Fruit fly (Drosophila melanogaster): Measurements from ENCODE around the gene CG43784.
"Not testable (repeated sequence)": the region's sequence is repeated elsewhere in the genome, so short reads cannot be mapped to it uniquely, and the experiment has no call there.

Gene CG43784

DNA sequence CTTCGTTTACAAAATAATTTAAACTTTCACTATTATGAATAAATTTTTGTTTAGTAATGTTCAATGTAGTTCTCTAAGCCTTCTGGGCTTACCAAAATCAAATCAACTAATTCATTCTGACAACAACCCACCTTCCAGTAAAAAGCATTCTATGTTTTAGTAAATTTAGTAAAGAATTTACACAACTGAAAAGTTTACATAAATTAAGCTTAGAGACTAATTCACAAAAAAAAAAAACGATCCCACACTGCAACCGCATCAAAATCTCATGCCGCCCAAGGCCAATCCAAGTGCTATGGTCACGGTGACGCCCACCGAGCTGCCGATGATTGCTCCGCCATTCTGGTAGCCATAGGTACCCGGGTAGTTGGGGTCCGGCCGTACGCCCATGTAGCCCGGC, at the start of gene CG43784:
TSS of gene CG43784 (minus strand) at position 101 of the 400 bp plus-strand sequence.
- not testable (repeated sequence) for TF ChIP-seq EcR (GFP tag; optimal IDR thresholded peaks at IDR 0.05); usp (GFP tag; optimal IDR thresholded peaks at IDR 0.05); CG8478 (optimal IDR thresholded peaks at IDR 0.05)

DNA sequence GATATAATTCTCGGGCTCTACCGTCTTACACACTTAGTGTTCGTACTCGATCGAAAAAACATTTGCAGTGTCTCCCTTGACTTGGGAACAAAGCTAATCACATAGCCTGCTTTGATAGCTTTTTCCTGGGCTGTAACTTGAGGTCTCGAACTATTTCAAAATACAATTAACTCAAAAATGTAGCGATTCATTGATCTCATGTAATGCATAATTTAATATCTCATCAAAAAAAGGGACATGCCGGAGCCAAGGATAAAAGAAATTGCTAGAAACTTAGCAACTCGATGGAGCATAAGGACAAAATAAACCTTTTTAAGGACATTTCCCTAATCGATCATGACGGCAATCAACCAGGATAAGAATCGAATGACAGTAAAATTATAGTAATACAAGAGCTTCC, 43.9 kb upstream of the CG43784 start, which contains the start of gene lky:
TSS of gene lky (minus strand) at position 101 of the 400 bp plus-strand sequence.
- TF ChIP-seq pan (optimal IDR thresholded peaks at IDR 0.05) (no peak), usp (GFP tag; optimal IDR thresholded peaks at IDR 0.05) (no peak), psq (optimal IDR thresholded peaks at IDR 0.05) (no peak), CG8478 (optimal IDR thresholded peaks at IDR 0.05) (no peak), Dll (optimal IDR thresholded peaks at IDR 0.05) (no peak), EcR (GFP tag; optimal IDR thresholded peaks at IDR 0.05) (no peak)

DNA sequence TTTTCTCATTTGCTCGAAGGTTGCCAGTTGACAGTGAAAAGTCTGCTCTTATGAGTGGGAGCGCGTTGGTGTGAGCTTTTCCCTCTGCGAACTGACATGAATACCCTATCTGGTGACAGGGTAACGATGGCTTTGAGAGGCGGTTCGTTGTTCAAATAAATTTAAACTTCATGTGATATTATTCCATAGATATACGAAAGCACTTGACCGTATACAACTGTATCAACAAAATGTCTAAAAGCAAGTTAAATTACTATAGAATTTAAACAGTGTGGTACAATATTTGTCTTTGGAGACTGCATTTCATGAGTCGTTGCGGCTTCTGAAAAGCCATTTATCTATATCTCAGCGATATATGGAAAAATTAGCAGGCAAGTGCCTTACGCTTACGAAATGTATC, 6.1 kb upstream of the CG43784 start:
- TF ChIP-seq EcR (GFP tag; optimal IDR thresholded peaks at IDR 0.05) (no peak), usp (GFP tag; optimal IDR thresholded peaks at IDR 0.05) (no peak), Dll (optimal IDR thresholded peaks at IDR 0.05) (no peak), psq (optimal IDR thresholded peaks at IDR 0.05) (no peak), CG8478 (optimal IDR thresholded peaks at IDR 0.05) (no peak), pan (optimal IDR thresholded peaks at IDR 0.05) (no peak)

DNA sequence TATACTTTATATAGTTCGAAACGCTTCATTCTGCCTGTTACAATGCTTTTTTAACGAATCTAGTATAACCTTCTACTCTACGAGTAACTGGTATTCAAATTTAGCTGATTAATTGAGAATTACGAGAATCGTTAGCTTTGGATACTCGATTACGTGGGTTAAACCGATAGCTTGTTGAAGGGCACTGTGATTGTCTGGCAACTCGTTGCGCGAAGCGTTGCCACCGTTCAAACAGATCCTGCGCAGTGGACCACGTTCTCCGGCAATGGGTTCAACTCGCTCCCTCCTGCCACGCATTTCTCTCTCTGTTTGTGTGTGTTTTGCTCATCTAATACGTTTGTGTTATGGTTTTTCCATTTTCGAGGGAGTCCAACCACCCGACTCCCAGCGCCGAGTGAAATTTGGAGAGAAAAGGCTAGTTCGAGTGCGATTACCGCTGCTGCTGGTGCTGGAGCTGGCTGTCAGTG, 2.8 kb upstream of the CG43784 start, which contains the start of gene Nep3:
TSS of gene Nep3 (plus strand) at position 417 of the 467 bp plus-strand sequence.
- TF ChIP-seq EcR (GFP tag; optimal IDR thresholded peaks at IDR 0.05) (no peak), Dll (optimal IDR thresholded peaks at IDR 0.05) (no peak), pan (optimal IDR thresholded peaks at IDR 0.05) (no peak), CG8478 (optimal IDR thresholded peaks at IDR 0.05) (no peak), psq (optimal IDR thresholded peaks at IDR 0.05) (no peak), usp (GFP tag; optimal IDR thresholded peaks at IDR 0.05) (no peak)

DNA sequence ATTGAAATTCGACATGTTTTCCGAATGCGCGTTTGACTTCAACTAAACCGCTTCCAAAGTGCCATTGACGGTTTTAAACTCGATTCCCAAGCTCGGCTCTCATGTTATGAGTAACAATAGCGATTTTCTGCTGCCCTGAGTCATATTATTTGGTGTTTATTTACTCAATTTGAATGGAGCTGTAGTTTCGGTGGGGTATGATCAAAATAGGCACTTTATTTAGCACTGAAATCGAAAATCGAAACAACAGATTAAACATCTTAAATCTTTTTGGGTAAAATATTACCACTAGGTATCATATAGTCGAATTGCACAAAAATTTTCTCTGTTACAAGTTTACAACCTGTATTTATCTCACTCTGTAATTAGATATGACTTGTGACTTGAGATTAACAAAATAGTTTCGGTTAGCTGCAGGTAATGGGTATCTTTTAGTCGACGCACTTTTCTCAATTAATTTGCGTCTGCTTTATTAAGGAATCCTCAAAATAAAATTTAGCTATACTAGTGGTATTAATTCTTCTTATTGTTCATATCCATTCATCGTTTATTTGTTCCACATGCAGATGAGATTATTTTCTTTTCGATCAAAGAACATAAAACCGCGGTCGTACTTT, 1.3 kb upstream of the CG43784 start, which contains the start of gene CG12655:
TSS of gene CG12655 (minus strand) at position 51 of the 617 bp plus-strand sequence.
- TF ChIP-seq usp (GFP tag; optimal IDR thresholded peaks at IDR 0.05) (no peak), psq (optimal IDR thresholded peaks at IDR 0.05) (no peak), EcR (GFP tag; optimal IDR thresholded peaks at IDR 0.05) (no peak), pan (optimal IDR thresholded peaks at IDR 0.05) (no peak), CG8478 (optimal IDR thresholded peaks at IDR 0.05) (no peak), Dll (optimal IDR thresholded peaks at IDR 0.05) (no peak)

DNA sequence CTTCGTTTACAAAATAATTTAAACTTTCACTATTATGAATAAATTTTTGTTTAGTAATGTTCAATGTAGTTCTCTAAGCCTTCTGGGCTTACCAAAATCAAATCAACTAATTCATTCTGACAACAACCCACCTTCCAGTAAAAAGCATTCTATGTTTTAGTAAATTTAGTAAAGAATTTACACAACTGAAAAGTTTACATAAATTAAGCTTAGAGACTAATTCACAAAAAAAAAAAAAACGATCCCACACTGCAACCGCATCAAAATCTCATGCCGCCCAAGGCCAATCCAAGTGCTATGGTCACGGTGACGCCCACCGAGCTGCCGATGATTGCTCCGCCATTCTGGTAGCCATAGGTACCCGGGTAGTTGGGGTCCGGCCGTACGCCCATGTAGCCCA, 4.6 kb downstream of the CG43784 start, which contains the start of gene CG45494:
TSS of gene CG45494 (minus strand) at position 101 of the 400 bp plus-strand sequence.
- TF ChIP-seq pan (optimal IDR thresholded peaks at IDR 0.05); usp (GFP tag; optimal IDR thresholded peaks at IDR 0.05); psq (optimal IDR thresholded peaks at IDR 0.05): not testable (repeated sequence)

DNA sequence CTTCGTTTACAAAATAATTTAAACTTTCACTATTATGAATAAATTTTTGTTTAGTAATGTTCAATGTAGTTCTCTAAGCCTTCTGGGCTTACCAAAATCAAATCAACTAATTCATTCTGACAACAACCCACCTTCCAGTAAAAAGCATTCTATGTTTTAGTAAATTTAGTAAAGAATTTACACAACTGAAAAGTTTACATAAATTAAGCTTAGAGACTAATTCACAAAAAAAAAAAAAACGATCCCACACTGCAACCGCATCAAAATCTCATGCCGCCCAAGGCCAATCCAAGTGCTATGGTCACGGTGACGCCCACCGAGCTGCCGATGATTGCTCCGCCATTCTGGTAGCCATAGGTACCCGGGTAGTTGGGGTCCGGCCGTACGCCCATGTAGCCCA, 9.4 kb downstream of the CG43784 start, which contains the start of gene CG45493:
TSS of gene CG45493 (minus strand) at position 101 of the 400 bp plus-strand sequence.
- not testable (repeated sequence) for TF ChIP-seq Dll (optimal IDR thresholded peaks at IDR 0.05); EcR (GFP tag; optimal IDR thresholded peaks at IDR 0.05); CG8478 (optimal IDR thresholded peaks at IDR 0.05)

DNA sequence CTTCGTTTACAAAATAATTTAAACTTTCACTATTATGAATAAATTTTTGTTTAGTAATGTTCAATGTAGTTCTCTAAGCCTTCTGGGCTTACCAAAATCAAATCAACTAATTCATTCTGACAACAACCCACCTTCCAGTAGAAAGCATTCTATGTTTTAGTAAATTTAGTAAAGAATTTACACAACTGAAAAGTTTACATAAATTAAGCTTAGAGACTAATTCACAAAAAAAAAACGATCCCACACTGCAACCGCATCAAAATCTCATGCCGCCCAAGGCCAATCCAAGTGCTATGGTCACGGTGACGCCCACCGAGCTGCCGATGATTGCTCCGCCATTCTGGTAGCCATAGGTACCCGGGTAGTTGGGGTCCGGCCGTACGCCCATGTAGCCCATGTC, 14.1 kb downstream of the CG43784 start, which contains the start of gene CG45492:
TSS of gene CG45492 (minus strand) at position 101 of the 400 bp plus-strand sequence.
- not testable (repeated sequence) for TF ChIP-seq CG8478 (optimal IDR thresholded peaks at IDR 0.05); psq (optimal IDR thresholded peaks at IDR 0.05); usp (GFP tag; optimal IDR thresholded peaks at IDR 0.05)

DNA sequence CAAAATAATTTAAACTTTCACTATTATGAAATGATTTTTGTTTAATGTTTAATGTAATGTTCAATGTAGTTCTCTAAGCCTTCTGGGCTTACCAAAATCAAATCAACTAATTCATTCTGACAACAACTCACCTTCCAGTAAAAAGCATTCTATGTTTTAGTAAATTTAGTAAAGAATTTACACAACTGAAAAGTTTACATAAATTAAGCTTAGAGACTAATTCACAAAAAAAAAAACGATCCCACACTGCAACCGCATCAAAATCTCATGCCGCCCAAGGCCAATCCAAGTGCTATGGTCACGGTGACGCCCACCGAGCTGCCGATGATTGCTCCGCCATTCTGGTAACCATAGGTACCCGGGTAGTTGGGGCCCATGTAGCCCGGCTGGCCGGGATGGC, 19.2 kb downstream of the CG43784 start, which contains the start of gene CG45491:
TSS of gene CG45491 (minus strand) at position 101 of the 400 bp plus-strand sequence.
- not testable (repeated sequence) for TF ChIP-seq EcR (GFP tag; optimal IDR thresholded peaks at IDR 0.05); pan (optimal IDR thresholded peaks at IDR 0.05); CG8478 (optimal IDR thresholded peaks at IDR 0.05)

DNA sequence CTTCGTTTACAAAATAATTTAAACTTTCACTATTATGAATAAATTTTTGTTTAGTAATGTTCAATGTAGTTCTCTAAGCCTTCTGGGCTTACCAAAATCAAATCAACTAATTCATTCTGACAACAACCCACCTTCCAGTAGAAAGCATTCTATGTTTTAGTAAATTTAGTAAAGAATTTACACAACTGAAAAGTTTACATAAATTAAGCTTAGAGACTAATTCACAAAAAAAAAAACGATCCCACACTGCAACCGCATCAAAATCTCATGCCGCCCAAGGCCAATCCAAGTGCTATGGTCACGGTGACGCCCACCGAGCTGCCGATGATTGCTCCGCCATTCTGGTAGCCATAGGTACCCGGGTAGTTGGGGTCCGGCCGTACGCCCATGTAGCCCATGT, 23.9 kb downstream of the CG43784 start, which contains the start of gene CG45490:
TSS of gene CG45490 (minus strand) at position 101 of the 400 bp plus-strand sequence.
- not testable (repeated sequence) for TF ChIP-seq usp (GFP tag; optimal IDR thresholded peaks at IDR 0.05); Dll (optimal IDR thresholded peaks at IDR 0.05); EcR (GFP tag; optimal IDR thresholded peaks at IDR 0.05)

DNA sequence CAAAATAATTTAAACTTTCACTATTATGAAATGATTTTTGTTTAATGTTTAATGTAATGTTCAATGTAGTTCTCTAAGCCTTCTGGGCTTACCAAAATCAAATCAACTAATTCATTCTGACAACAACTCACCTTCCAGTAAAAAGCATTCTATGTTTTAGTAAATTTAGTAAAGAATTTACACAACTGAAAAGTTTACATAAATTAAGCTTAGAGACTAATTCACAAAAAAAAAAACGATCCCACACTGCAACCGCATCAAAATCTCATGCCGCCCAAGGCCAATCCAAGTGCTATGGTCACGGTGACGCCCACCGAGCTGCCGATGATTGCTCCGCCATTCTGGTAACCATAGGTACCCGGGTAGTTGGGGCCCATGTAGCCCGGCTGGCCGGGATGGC, 29.1 kb downstream of the CG43784 start, which contains the start of gene CG45489:
TSS of gene CG45489 (minus strand) at position 101 of the 400 bp plus-strand sequence.
- TF ChIP-seq Dll (optimal IDR thresholded peaks at IDR 0.05); pan (optimal IDR thresholded peaks at IDR 0.05); EcR (GFP tag; optimal IDR thresholded peaks at IDR 0.05): not testable (repeated sequence)

DNA sequence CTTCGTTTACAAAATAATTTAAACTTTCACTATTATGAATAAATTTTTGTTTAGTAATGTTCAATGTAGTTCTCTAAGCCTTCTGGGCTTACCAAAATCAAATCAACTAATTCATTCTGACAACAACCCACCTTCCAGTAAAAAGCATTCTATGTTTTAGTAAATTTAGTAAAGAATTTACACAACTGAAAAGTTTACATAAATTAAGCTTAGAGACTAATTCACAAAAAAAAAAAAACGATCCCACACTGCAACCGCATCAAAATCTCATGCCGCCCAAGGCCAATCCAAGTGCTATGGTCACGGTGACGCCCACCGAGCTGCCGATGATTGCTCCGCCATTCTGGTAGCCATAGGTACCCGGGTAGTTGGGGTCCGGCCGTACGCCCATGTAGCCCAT, 37.8 kb downstream of the CG43784 start, which contains the start of gene CG45488:
TSS of gene CG45488 (minus strand) at position 101 of the 400 bp plus-strand sequence.
- TF ChIP-seq EcR (GFP tag; optimal IDR thresholded peaks at IDR 0.05); usp (GFP tag; optimal IDR thresholded peaks at IDR 0.05); Dll (optimal IDR thresholded peaks at IDR 0.05): not testable (repeated sequence)

All from whole organism.